Worm (Caenorhabditis elegans): ENCODE results near the gene srw-8.

DNA sequence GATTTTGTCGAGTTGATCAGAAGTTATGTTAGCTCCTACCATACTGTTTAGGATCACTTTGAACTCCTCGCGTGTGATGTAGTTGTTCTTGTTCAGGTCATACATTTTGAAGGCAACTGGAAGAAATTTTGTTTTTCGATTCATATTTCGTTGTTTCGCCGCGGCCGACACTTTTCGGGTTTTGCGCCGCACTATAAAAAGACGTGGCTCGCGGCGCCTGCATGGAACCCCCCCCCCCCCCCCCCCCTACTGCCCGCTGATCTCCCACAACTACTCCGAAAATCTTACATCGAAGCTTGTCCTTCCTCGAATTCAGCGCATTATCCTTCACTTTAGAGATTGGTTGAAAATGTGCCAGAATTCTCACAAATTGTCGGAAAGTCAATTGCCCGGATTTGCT is 3.9 kb upstream of the srw-8 start:
- TF ChIP-seq pha-4 (tag; optimal IDR thresholded peaks at IDR 0.05) (no peak), ceh-18 (tag; optimal IDR thresholded peaks at IDR 0.05) (no peak), gmeb-2 (tag; optimal IDR thresholded peaks at IDR 0.05) (no peak), nhr-11 (tag; optimal IDR thresholded peaks at IDR 0.05) (no peak), madf-2 (tag; optimal IDR thresholded peaks at IDR 0.05) (no peak), hlh-6 (tag; optimal IDR thresholded peaks at IDR 0.05) (no peak), C08G9.2 (tag; optimal IDR thresholded peaks at IDR 0.05) (no peak), unc-3 (GFP tag; conservative IDR thresholded peaks at IDR 0.05) (no peak), unc-3 (tag; optimal IDR thresholded peaks at IDR 0.05) (no peak), ama-1 (optimal IDR thresholded peaks at IDR 0.05) (no peak), ceh-9 (tag; optimal IDR thresholded peaks at IDR 0.05) (no peak), ceh-24 (tag; optimal IDR thresholded peaks at IDR 0.05) (no peak), zip-5 (tag; optimal IDR thresholded peaks at IDR 0.05) (no peak)

Measured in whole organism, late embryonic.